Fruit fly (Drosophila melanogaster): ENCODE data around the gene Syx17.

The Syx17 gene

DNA sequence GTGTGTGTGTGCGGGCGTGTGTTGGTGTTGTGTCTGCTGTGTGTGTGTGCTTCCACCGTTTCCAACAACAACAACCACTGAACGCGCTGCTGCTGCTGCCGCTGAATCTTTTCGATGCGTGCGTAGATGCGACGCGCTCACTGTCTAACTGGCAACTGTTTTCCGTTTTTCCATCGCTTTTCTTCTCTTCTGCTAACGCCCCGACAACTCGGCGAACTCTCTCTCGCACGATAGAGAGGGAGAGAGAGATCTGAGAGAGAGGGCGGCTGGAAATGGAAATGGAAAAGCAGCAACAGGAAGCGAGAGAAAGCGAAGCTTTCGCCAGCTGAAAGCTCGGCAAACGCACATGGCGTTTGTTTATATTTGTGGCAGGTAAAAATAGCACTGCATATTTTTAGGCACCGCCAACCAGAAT lies 23.0 kb upstream of the Syx17 start, which contains the start of gene DopEcR (continued):
- no peak for TF ChIP-seq Abd-B (GFP tag; optimal IDR thresholded peaks at IDR 0.05)
- TF ChIP-seq eyg (GFP tag; optimal IDR thresholded peaks at IDR 0.05), result no peak
- no peak for TF ChIP-seq HLH54F (GFP tag; optimal IDR thresholded peaks at IDR 0.05)
- TF ChIP-seq dmrt11E (tag; optimal IDR thresholded peaks at IDR 0.05), result no peak
- TF ChIP-seq E2f2 (GFP tag; IDR thresholded peaks at IDR 0.05), result no peak; the same call in 1 of the 2 replicates
- TF ChIP-seq pho (GFP tag; optimal IDR thresholded peaks at IDR 0.05), result no peak
- TF ChIP-seq CG10147 (GFP tag; optimal IDR thresholded peaks at IDR 0.05), result peak; percentile 33
- no peak for TF ChIP-seq dpn (GFP tag; optimal IDR thresholded peaks at IDR 0.05)
- TF ChIP-seq Usf (GFP tag; optimal IDR thresholded peaks at IDR 0.05), result no peak
- TF ChIP-seq bsh (GFP tag; optimal IDR thresholded peaks at IDR 0.05), result no peak
- TF ChIP-seq tgo (GFP tag; IDR thresholded peaks at IDR 0.05), result no peak
- TF ChIP-seq CG6683 (GFP tag; optimal IDR thresholded peaks at IDR 0.05), result no peak
- TF ChIP-seq CG1529 (GFP tag; optimal IDR thresholded peaks at IDR 0.05), result peak; percentile 9
- no peak for TF ChIP-seq pum (GFP tag; optimal IDR thresholded peaks at IDR 0.05)
- peak; percentile 5 for TF ChIP-seq CG17829 (tag; optimal IDR thresholded peaks at IDR 0.05)
- TF ChIP-seq CG2116 (GFP tag; optimal IDR thresholded peaks at IDR 0.05), result no peak
- TF ChIP-seq sisA (GFP tag; IDR thresholded peaks at IDR 0.05), result no peak
- TF ChIP-seq Stat92E (GFP tag; optimal IDR thresholded peaks at IDR 0.05), result peak in 1 of 3 experiments; percentile 49
- TF ChIP-seq CG12391 (tag; optimal IDR thresholded peaks at IDR 0.05), result no peak
- TF ChIP-seq CG17912 (GFP tag; optimal IDR thresholded peaks at IDR 0.05), result peak; percentile 17
- TF ChIP-seq Dip3 (GFP tag; optimal IDR thresholded peaks at IDR 0.05), result no peak
- no peak for TF ChIP-seq CG3995 (GFP tag; optimal IDR thresholded peaks at IDR 0.05)
- no peak for TF ChIP-seq gsb (GFP tag; IDR thresholded peaks at IDR 0.05)
- no peak for TF ChIP-seq Dref (GFP tag; IDR thresholded peaks at IDR 0.05)
- peak; percentile 43; the same call in 1 of the 3 replicates for TF ChIP-seq Opbp (GFP tag; IDR thresholded peaks at IDR 0.05; ENCODE audit: partially characterized antibody)
- TF ChIP-seq CG1832 (GFP tag; optimal IDR thresholded peaks at IDR 0.05), result no peak
- no peak for TF ChIP-seq Six4 (GFP tag; optimal IDR thresholded peaks at IDR 0.05)
- TF ChIP-seq gem (tag; optimal IDR thresholded peaks at IDR 0.05), result no peak
- no peak for TF ChIP-seq CG4404 (GFP tag; IDR thresholded peaks at IDR 0.05)
- TF ChIP-seq Bteb2 (GFP tag; optimal IDR thresholded peaks at IDR 0.05), result no peak
- no peak for TF ChIP-seq Dp (GFP tag; optimal IDR thresholded peaks at IDR 0.05)
- TF ChIP-seq Oli (tag; optimal IDR thresholded peaks at IDR 0.05), result no peak
- no peak for TF ChIP-seq CG1602 (GFP tag; optimal IDR thresholded peaks at IDR 0.05)
- no peak for TF ChIP-seq Drgx (GFP tag; IDR thresholded peaks at IDR 0.05)
- TF ChIP-seq CG4617 (GFP tag; optimal IDR thresholded peaks at IDR 0.05; ENCODE audit: borderline replicate concordance), result no peak
- peak; percentile 95 for TF ChIP-seq scrt (GFP tag; optimal IDR thresholded peaks at IDR 0.05)
- no peak for TF ChIP-seq cas (GFP tag; IDR thresholded peaks at IDR 0.05)
- no peak for TF ChIP-seq CG12659 (GFP tag; optimal IDR thresholded peaks at IDR 0.05)
- peak; percentile 53 for TF ChIP-seq CG2875 (GFP tag; optimal IDR thresholded peaks at IDR 0.05)
- no peak for TF ChIP-seq C15 (GFP tag; IDR thresholded peaks at IDR 0.05)
- no peak for TF ChIP-seq HLH4C (GFP tag; IDR thresholded peaks at IDR 0.05; ENCODE audit: partially characterized antibody)
- no peak for TF ChIP-seq jigr1 (GFP tag; IDR thresholded peaks at IDR 0.05)
- no peak; the same call in 2 of the 3 replicates for TF ChIP-seq so (GFP tag; IDR thresholded peaks at IDR 0.05)
- TF ChIP-seq CG17186 (GFP tag; optimal IDR thresholded peaks at IDR 0.05), result no peak
- TF ChIP-seq yki (optimal IDR thresholded peaks at IDR 0.05), result peak; percentile 55
- no peak for TF ChIP-seq CG7271 (tag; optimal IDR thresholded peaks at IDR 0.05)
- no peak for TF ChIP-seq zfh2 (GFP tag; optimal IDR thresholded peaks at IDR 0.05)
- TF ChIP-seq CG8281 (tag; optimal IDR thresholded peaks at IDR 0.05), result no peak
- TF ChIP-seq CG8290 (GFP tag; optimal IDR thresholded peaks at IDR 0.05), result no peak
- TF ChIP-seq CG8290 (tag; optimal IDR thresholded peaks at IDR 0.05), result peak in 1 of 2 experiments; percentile 22
- no peak for TF ChIP-seq ems (GFP tag; optimal IDR thresholded peaks at IDR 0.05)
- no peak for TF ChIP-seq Camta (GFP tag; optimal IDR thresholded peaks at IDR 0.05)
